Worm (Caenorhabditis elegans) whole organism, late embryonic: ENCODE measurements around the gene F42G8.8.

Experiments used
- K02D7.2 ChIP-seq: sonication (generic microtip); optimal IDR thresholded peaks from 2 replicates; lab custom pipeline; 2017; ENCODE audit warnings: mild to moderate bottlenecking, missing genetic modification characterization, missing compliant biosample characterization
- ahr-1 ChIP-seq: sonication (generic microtip); optimal IDR thresholded peaks from 2 replicates; lab custom pipeline; 2016; ENCODE audit warnings: missing genetic modification characterization, missing compliant biosample characterization
- ama-1 ChIP-seq: fragments of 150-350 bp; optimal IDR thresholded peaks from 2 replicates; lab custom pipeline; 2014
- ceh-24 ChIP-seq: sonication (generic microtip); optimal IDR thresholded peaks from 2 replicates; lab custom pipeline; 2016; ENCODE audit warnings: mild to moderate bottlenecking, missing genetic modification characterization, missing compliant biosample characterization
- che-1 ChIP-seq: sonication (generic microtip); optimal IDR thresholded peaks from 2 replicates; lab custom pipeline; 2016; ENCODE audit warnings: mild to moderate bottlenecking, missing genetic modification characterization, missing compliant biosample characterization
- nfya-1 ChIP-seq: sonication (generic microtip); optimal IDR thresholded peaks from 2 replicates; lab custom pipeline; 2017; ENCODE audit warnings: missing genetic modification characterization, mild to moderate bottlenecking, missing compliant biosample characterization, antibody characterized with exemption, moderate library complexity
- nhr-232 ChIP-seq: sonication (generic microtip); optimal IDR thresholded peaks from 2 replicates; lab custom pipeline; 2016; ENCODE audit warnings: missing genetic modification characterization, missing compliant biosample characterization
- syd-9 ChIP-seq: sonication (generic microtip); optimal IDR thresholded peaks from 2 replicates; lab custom pipeline; 2016; ENCODE audit warnings: mild to moderate bottlenecking, missing genetic modification characterization, moderate library complexity, missing compliant biosample characterization
- unc-55 ChIP-seq: sonication (generic microtip); optimal IDR thresholded peaks from 2 replicates; lab custom pipeline; 2017; ENCODE audit warnings: missing biosample characterization, missing genetic modification reagents, missing genetic modification characterization
- unc-86 ChIP-seq: sonication (generic microtip); optimal IDR thresholded peaks from 2 replicates; lab custom pipeline; 2016; ENCODE audit warnings: missing genetic modification characterization, missing compliant biosample characterization

DNA sequence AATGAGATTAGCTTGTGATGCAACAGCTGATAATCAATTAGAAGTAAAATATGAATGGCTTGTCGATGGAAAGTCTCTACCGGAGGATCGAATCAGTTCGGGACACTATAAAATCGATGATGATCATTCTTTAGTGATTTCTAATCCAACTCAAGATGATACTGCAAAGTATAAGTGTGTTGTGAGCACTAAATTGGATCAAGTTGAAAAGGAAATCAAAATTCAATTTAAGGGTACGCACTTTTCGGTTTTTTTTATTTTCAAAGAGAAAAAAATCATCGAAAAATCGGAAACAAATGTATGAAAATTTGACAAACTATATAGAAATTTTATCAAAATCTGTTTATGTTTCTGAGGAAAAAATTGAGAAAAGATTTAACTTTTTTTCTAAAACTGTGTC lies 42.4 kb upstream of the F42G8.8 start:
- TF ChIP-seq ahr-1 (tag; lab: Kevin White, UChicago) (no peak), nhr-232 (tag; lab: Kevin White, UChicago) (no peak), nfya-1 (tag; lab: Kevin White, UChicago) (no peak), unc-55 (GFP tag; lab: Kevin White, UChicago) (no peak), ama-1 (no peak), che-1 (tag; lab: Kevin White, UChicago) (no peak), syd-9 (tag; lab: Kevin White, UChicago) (no peak), K02D7.2 (tag; lab: Kevin White, UChicago) (no peak), ceh-24 (tag; lab: Kevin White, UChicago) (no peak), unc-86 (no peak)
